Worm (Caenorhabditis elegans) whole organism, young adult: ENCODE results near the gene col-83.

ENCODE experiments used
- B0336.3 ChIP-seq: fragments of 200-800 bp; sonication (Bioruptor generic); IDR thresholded peaks from 2 replicates; pipeline ENCODE4 v1.3.6; 2022; ENCODE audit warnings: missing genetic modification characterization, missing compliant biosample characterization
- F55B11.4 ChIP-seq: sonication (generic microtip); optimal IDR thresholded peaks from 2 replicates; lab custom pipeline; 2016; ENCODE audit warnings: missing compliant biosample characterization, missing genetic modification characterization, borderline replicate concordance; ENCODE audit not compliant: insufficient read depth
- Y67H2A.10 ChIP-seq: fragments of 200-800 bp; sonication (Bioruptor generic); conservative IDR thresholded peaks from 2 replicates; pipeline ENCODE4 v1.3.6; 2022; ENCODE audit warnings: missing genetic modification reagents, missing genetic modification characterization, missing compliant biosample characterization
- dpl-1 ChIP-seq: fragments of 150-350 bp; optimal IDR thresholded peaks from 2 replicates; lab custom pipeline; 2014; ENCODE audit warnings: missing biosample characterization, missing genetic modification reagents, missing genetic modification characterization
- egl-44 ChIP-seq: fragments of 200-800 bp; sonication (Bioruptor generic); IDR thresholded peaks from 2 replicates; pipeline ENCODE4 v1.3.6; 2022; ENCODE audit warnings: missing genetic modification reagents, missing genetic modification characterization, missing compliant biosample characterization
- ekl-4 ChIP-seq: fragments of 200-800 bp; sonication (Bioruptor generic); IDR thresholded peaks from 2 replicates; pipeline ENCODE4 v1.3.6; 2022; ENCODE audit warnings: missing genetic modification reagents, missing genetic modification characterization, missing compliant biosample characterization
- hmg-20 ChIP-seq: fragments of 200-800 bp; sonication (Bioruptor generic); IDR thresholded peaks from 2 replicates; pipeline ENCODE4 v1.3.6; 2022; ENCODE audit warnings: missing genetic modification reagents, missing genetic modification characterization, missing compliant biosample characterization

DNA sequence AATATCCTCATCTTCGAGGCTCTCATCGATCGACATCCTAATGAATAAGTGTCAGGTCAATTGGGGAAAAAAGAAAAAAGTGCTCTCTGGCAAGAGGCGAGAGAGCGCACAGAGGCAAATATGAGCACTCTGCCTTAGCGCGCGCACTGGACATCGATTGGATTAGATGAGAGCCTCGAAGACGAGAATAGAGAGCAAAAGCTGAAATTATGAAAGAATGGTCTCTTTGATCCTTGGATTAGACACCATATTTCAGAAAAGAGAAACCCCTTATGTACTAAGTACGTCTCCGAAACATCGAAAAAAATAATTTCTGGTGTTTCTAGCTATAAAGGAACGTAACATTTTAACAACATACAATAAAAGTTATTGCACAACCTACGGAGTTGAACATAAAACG, 9.5 kb upstream of the col-83 start, which contains the start of gene F45E10.2:
- TF ChIP-seq ekl-4: no peak
- TF ChIP-seq egl-44 (GFP tag; lab: Robert Waterston, UW): no peak
- TF ChIP-seq B0336.3 (GFP tag; lab: Robert Waterston, UW): no peak
- no peak for TF ChIP-seq dpl-1
- no peak for TF ChIP-seq hmg-20
- TF ChIP-seq Y67H2A.10 (GFP tag; lab: Robert Waterston, UW): no peak
- TF ChIP-seq F55B11.4: no peak
